Worm (Caenorhabditis elegans): Measurements from ENCODE around the gene nasp-2.

- TF ChIP-seq lin-1 (GFP tag; IDR thresholded peaks at IDR 0.05) = no peak
- no peak for TF ChIP-seq vab-7 (GFP tag; IDR thresholded peaks at IDR 0.05)
- no peak for TF ChIP-seq unc-62 (GFP tag; optimal IDR thresholded peaks at IDR 0.05 in 1 of 2)
- TF ChIP-seq unc-62 (tag; optimal IDR thresholded peaks at IDR 0.05) = no peak
- no peak for TF ChIP-seq nhr-10 (tag; optimal IDR thresholded peaks at IDR 0.05)
- TF ChIP-seq nhr-41 (GFP tag; IDR thresholded peaks at IDR 0.05) = no peak
- no peak for TF ChIP-seq mxl-2 (GFP tag; conservative IDR thresholded peaks at IDR 0.05)
- TF ChIP-seq nhr-28 (tag; optimal IDR thresholded peaks at IDR 0.05) = no peak
- no peak for TF ChIP-seq nhr-237 (tag; optimal IDR thresholded peaks at IDR 0.05)
- TF ChIP-seq mep-1 (tag; optimal IDR thresholded peaks at IDR 0.05) = no peak
- TF ChIP-seq nhr-11 (tag; optimal IDR thresholded peaks at IDR 0.05) = no peak
- no peak for TF ChIP-seq Y75B8A.6 (GFP tag; IDR thresholded peaks at IDR 0.05)
Measured at ce11 chrV:13312210-13312676, at the start of gene nasp-2.

Data from whole organism, L4 larva.